Worm (Caenorhabditis elegans) whole organism, midembryonic: ENCODE data around the gene C01G12.7.

ENCODE experiments used
- T22C8.4 ChIP-seq: fragments of 200-800 bp; sonication (Bioruptor generic); IDR thresholded peaks from 2 replicates; pipeline ENCODE4 v1.3.6; 2022; ENCODE audit warnings: missing genetic modification characterization, missing compliant biosample characterization
- cog-1 ChIP-seq: sonication (generic microtip); optimal IDR thresholded peaks from 2 replicates; lab custom pipeline; 2016; ENCODE audit warnings: missing genetic modification characterization, missing compliant biosample characterization
- flt-1 ChIP-seq: fragments of 200-800 bp; sonication (Bioruptor generic); IDR thresholded peaks from 2 replicates; pipeline ENCODE4 v1.3.6; 2022; ENCODE audit warnings: missing genetic modification characterization, missing compliant biosample characterization
- klf-2 ChIP-seq: fragments of 200-800 bp; sonication (Bioruptor generic); conservative IDR thresholded peaks from 2 replicates; pipeline ENCODE4 v1.3.6; 2022; ENCODE audit warnings: missing genetic modification reagents, missing genetic modification characterization, missing compliant biosample characterization
- med-1 ChIP-seq: sonication (generic microtip); optimal IDR thresholded peaks from 2 replicates; lab custom pipeline; 2017; ENCODE audit warnings: missing genetic modification characterization, mild to moderate bottlenecking, missing compliant biosample characterization, antibody characterized with exemption, missing genetic modification reagents; ENCODE audit not compliant: insufficient read depth
- ref-1 ChIP-seq: fragments of 200-800 bp; sonication (Bioruptor generic); conservative IDR thresholded peaks from 2 replicates; pipeline ENCODE4 v1.3.6; 2022; ENCODE audit warnings: missing genetic modification reagents, missing genetic modification characterization, missing compliant biosample characterization
- tab-1 ChIP-seq: fragments of 200-800 bp; sonication (Bioruptor generic); IDR thresholded peaks from 2 replicates; pipeline ENCODE4 v1.3.6; 2022; ENCODE audit warnings: missing genetic modification characterization, missing compliant biosample characterization
- ztf-23 ChIP-seq: fragments of 200-800 bp; sonication (Bioruptor generic); IDR thresholded peaks from 2 replicates; pipeline ENCODE4 v1.3.6; 2022; ENCODE audit warnings: missing genetic modification reagents, missing genetic modification characterization, missing compliant biosample characterization
- ztf-29 ChIP-seq: fragments of 200-800 bp; sonication (Bioruptor generic); IDR thresholded peaks from 2 replicates; pipeline ENCODE4 v1.3.6; 2022; ENCODE audit warnings: missing genetic modification reagents, missing genetic modification characterization, missing compliant biosample characterization

The C01G12.7 gene

ce11 chrII:14548691-14549090, 43.0 kb downstream of the C01G12.7 start, which contains the start of gene gcy-29:
gcy-29 (minus strand) TSS chrII:14548791.
- TF ChIP-seq ztf-29 (GFP tag; lab: Robert Waterston, UW) (no peak), klf-2 (GFP tag; lab: Robert Waterston, UW) (no peak), cog-1 (tag; lab: Kevin White, UChicago) (no peak), flt-1 (GFP tag; lab: Robert Waterston, UW) (no peak), ref-1 (GFP tag; lab: Robert Waterston, UW) (no peak), ztf-23 (GFP tag; lab: Robert Waterston, UW) (no peak), med-1 (no peak), tab-1 (no peak), T22C8.4 (GFP tag; lab: Robert Waterston, UW) (no peak)

DNA sequence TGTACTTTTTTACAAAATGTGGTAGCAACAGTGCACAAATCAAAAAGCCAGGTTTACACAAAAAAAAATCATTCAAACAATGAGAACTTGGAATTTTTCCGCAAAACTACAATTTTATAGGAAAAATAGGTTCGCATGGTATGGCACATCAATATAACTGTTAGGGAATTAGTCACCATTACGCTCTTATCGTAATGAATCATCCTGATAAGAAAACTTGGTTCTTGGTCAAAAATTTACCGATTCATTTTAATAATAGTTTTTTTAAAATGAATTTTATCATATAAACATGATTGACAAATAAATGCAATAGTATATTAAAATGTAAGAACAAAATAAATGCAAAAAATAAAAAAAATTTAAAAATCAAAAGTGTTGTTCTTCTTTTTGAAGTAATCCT, 51.1 kb downstream of the C01G12.7 start:
- TF ChIP-seq flt-1 (GFP tag; lab: Robert Waterston, UW) (no peak), klf-2 (GFP tag; lab: Robert Waterston, UW) (no peak)
